Fruit fly (Drosophila melanogaster) whole organism, prepupa: ENCODE data around the gene IntS4.

Source experiments
- CG10631 ChIP-seq: fragments of 200-800 bp; sonication (Bioruptor generic); optimal IDR thresholded peaks from 2 replicates; lab custom pipeline; 2016; ENCODE audit warnings: missing biosample characterization, missing genetic modification characterization
- CG10669 ChIP-seq: fragments of 200-800 bp; sonication (Bioruptor generic); optimal IDR thresholded peaks from 3 replicates; lab custom pipeline; 2018; ENCODE audit warnings: missing biosample characterization, mild to moderate bottlenecking, missing genetic modification characterization, moderate library complexity
- CG16779 ChIP-seq: fragments of 200-800 bp; sonication (Bioruptor generic); optimal IDR thresholded peaks from 3 replicates; lab custom pipeline; 2017; ENCODE audit warnings: missing biosample characterization, mild to moderate bottlenecking, missing genetic modification characterization
- CG6163 ChIP-seq: fragments of 200-800 bp; sonication (Bioruptor generic); IDR thresholded peaks from 3 replicates; pipeline ENCODE4 v1.3.6; 2022; ENCODE audit warnings: missing biosample characterization, missing genetic modification characterization
- CG6854 ChIP-seq: fragments of 200-800 bp; sonication (Bioruptor generic); optimal IDR thresholded peaks from 2 replicates; lab custom pipeline; 2017; ENCODE audit warnings: missing biosample characterization, mild to moderate bottlenecking, missing genetic modification characterization
- CG8119 ChIP-seq: fragments of 200-800 bp; sonication (Bioruptor generic); IDR thresholded peaks from 3 replicates; pipeline ENCODE4 v1.3.6; 2022; ENCODE audit warnings: missing biosample characterization, missing genetic modification characterization
- Lpt ChIP-seq: fragments of 200-800 bp; sonication (Bioruptor generic); optimal IDR thresholded peaks from 3 replicates; lab custom pipeline; 2016; ENCODE audit warnings: missing biosample characterization, missing genetic modification characterization
- OdsH ChIP-seq: fragments of 200-800 bp; sonication (Bioruptor generic); optimal IDR thresholded peaks from 3 replicates; lab custom pipeline; 2016; ENCODE audit warnings: missing biosample characterization, missing genetic modification characterization
- Smox ChIP-seq: fragments of 200-800 bp; sonication (Bioruptor generic); optimal IDR thresholded peaks from 3 replicates; lab custom pipeline; 2016; ENCODE audit warnings: missing biosample characterization, missing genetic modification characterization
- Sox102F ChIP-seq: fragments of 200-800 bp; sonication (Bioruptor generic); optimal IDR thresholded peaks from 2 replicates; lab custom pipeline; 2016; ENCODE audit warnings: missing biosample characterization, mild to moderate bottlenecking, missing genetic modification characterization
- fd85E ChIP-seq: fragments of 200-800 bp; sonication (Bioruptor generic); optimal IDR thresholded peaks from 3 replicates; lab custom pipeline; 2016; ENCODE audit warnings: missing biosample characterization, missing genetic modification characterization
- lz ChIP-seq: fragments of 200-800 bp; sonication (Bioruptor generic); optimal IDR thresholded peaks from 3 replicates; lab custom pipeline; 2016; ENCODE audit warnings: missing biosample characterization, missing genetic modification characterization
- pdm3 ChIP-seq: fragments of 200-800 bp; sonication (Bioruptor generic); optimal IDR thresholded peaks from 3 replicates; lab custom pipeline; 2016; ENCODE audit warnings: missing biosample characterization, missing genetic modification characterization

dm6 chrX:8601165-8601564, 42.6 kb upstream of the IntS4 start:
- TF ChIP-seq Sox102F (GFP tag; lab: Kevin White, UChicago) (no peak), OdsH (GFP tag; lab: Kevin White, UChicago) (no peak), Lpt (GFP tag; lab: Kevin White, UChicago) (no peak), Smox (GFP tag; lab: Kevin White, UChicago) (no peak), CG10669 (GFP tag; lab: Kevin White, UChicago) (no peak), lz (peak; percentile 53), CG6163 (GFP tag; lab: Robert Waterston, UW) (peak; percentile 85), fd85E (GFP tag; lab: Kevin White, UChicago) (no peak), CG8119 (GFP tag; lab: Robert Waterston, UW) (peak; percentile 67; the same call in 2 of the 3 replicates), CG16779 (tag; lab: Kevin White, UChicago) (no peak), CG6854 (GFP tag; lab: Kevin White, UChicago) (no peak), CG10631 (GFP tag; lab: Kevin White, UChicago) (no peak), pdm3 (GFP tag; lab: Kevin White, UChicago) (no peak)
